Worm (Caenorhabditis elegans) whole organism, late embryonic: ENCODE measurements around the gene dos-2.

ENCODE experiments used
- ets-4 ChIP-seq: sonication (generic microtip); optimal IDR thresholded peaks from 2 replicates; lab custom pipeline; 2016; ENCODE audit warnings: missing genetic modification characterization, missing compliant biosample characterization
- fkh-10 ChIP-seq: fragments of 150-350 bp; optimal IDR thresholded peaks from 2 replicates; lab custom pipeline; 2014; ENCODE audit warnings: missing biosample characterization, missing genetic modification reagents, missing genetic modification characterization

DNA sequence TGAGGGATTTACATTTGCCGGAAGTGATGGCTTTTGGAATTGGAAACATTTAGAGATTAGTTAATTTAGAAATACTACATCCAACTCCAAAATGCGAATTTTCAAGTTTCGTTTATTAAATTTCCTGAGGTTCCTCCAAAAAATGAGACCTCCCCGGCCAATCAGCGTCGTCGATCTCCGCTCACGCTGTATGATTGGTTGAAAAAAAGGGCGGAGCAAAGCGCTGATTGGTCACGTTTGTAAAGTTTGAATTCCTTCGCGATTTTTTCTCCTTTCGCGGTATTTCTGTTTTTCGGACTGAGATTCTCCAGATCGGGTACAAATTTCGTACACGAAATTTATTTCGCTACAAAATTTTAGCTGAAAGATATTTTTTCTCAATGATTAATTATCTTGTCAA, 28.6 kb upstream of the dos-2 start:
- TF ChIP-seq fkh-10 (GFP tag; lab: Kevin White, UChicago) (no peak), ets-4 (tag; lab: Kevin White, UChicago) (no peak)
